Fruit fly (Drosophila melanogaster): ENCODE measurements around the gene kud.

kud gene

DNA sequence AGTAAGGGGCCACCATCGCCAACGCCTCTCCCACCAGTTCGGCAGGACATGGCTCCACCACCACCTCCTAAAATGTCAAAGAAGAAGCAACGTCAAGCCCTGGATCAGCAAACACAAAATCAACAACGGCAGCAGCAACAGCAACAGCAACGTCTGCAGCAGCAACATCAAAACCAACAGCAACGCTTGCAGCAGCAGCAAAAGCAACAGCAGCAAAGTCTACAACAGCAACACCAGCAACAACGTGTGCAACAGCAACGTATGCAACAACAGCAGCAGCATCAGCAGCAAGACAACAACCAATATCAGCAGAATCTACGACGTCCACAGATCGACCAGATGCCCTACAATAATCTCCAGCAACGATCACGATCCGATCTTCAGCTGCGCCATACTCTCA is 6.8 kb upstream of the kud start:
- TF ChIP-seq noc (tag; optimal IDR thresholded peaks at IDR 0.05) = no peak

- TF ChIP-seq noc (tag; optimal IDR thresholded peaks at IDR 0.05) = no peak
Observed at dm6 chr3L:16845607-16846277, 951 bp upstream of the kud start, which contains the start of gene CG32161. CG32161 (plus strand) TSS chr3L:16846227.

DNA sequence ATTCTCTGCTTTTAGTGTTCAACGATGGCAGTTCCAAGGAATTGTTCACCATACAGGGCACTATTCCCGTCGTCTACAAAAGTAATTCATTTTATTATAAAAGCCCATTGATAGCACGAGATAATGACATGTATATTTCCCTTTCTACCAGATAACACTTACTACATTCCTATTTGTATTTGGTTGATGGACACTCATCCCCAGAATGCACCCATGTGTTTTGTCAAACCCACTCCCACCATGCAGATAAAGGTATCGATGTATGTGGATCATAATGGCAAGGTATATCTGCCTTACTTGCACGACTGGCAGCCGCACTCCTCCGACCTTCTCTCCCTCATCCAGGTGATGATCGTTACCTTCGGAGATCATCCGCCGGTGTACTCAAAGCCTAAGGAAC is 1.8 kb downstream of the kud start:
- TF ChIP-seq noc (tag; optimal IDR thresholded peaks at IDR 0.05) = no peak

dm6 chr3L:16842087-16842567 is 2.7 kb downstream of the kud start, which contains the start of gene TSG101:
TSG101 (plus strand) TSS chr3L:16842294.
- TF ChIP-seq noc (tag; optimal IDR thresholded peaks at IDR 0.05) = no peak

- TF ChIP-seq noc (tag; optimal IDR thresholded peaks at IDR 0.05) = no peak
Observed at dm6 chr3L:16840540-16840939, 4.3 kb downstream of the kud start.

- TF ChIP-seq noc (tag; optimal IDR thresholded peaks at IDR 0.05) = no peak
Observed at dm6 chr3L:16836732-16837131, 8.1 kb downstream of the kud start.

DNA sequence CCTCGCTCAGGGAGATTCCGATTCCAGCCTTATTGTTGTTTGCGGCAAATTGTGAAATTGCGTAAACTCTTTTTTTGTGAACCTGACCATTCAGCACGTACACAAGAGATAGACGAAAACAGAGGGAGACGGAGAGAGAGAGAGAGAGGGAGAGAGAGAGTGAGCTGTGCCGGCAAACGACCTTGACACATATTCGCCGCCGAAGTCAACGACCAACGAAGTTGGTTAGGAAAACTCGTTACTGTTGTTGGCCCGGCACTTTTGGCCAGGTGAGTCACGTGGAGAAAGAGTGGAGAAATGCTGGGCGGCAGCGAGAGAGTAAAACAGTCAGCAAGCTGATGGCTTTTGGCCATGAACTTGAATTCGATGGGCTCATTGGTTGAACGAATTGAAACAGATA is 14.8 kb downstream of the kud start:
- TF ChIP-seq noc (tag; optimal IDR thresholded peaks at IDR 0.05) = no peak

DNA sequence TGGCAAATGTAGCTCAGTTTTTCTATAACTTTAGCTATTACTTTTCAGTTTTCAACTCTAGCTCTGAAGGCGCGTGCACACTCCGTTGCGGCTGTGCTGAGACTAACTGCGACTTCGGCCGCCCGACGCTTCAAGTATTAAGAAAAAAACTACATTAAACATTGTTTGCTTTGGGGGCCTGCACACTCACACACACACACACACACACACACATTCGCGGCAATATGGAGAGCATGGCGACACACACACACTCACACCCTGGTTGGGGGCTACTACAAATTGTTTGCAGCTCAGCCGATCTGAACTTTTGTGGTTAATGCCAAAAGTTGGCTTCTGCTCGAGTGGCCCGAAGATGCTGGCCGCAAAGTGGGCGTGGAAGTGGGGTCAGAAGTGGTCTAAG is 15.8 kb downstream of the kud start, which contains the start of gene CG13024:
Gene CG13024, minus strand, starts transcription at position 108 of the 400 bp plus-strand sequence.
- TF ChIP-seq noc (tag; optimal IDR thresholded peaks at IDR 0.05) = no peak

dm6 chr3L:16825195-16825594 is 19.6 kb downstream of the kud start:
- no peak for TF ChIP-seq noc (tag; optimal IDR thresholded peaks at IDR 0.05)

DNA sequence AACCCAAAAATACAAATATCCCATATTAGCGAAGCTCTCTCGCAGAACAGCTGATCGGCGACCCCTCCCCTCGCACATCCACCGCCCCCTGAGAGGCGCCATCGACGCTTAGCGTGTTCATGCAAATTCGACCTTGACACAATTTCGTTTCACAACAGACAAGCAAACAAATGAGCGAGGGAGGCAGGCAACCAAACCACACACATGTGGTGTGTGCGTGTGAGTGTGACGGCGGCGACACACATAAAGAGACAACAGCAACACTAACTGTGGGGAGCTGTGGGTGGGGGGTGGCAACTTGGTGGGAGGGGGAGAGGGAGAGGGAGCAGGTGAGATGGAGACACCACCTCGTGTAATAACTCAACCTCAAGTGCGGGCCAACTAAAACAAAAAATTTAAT is 20.1 kb downstream of the kud start:
- no peak for TF ChIP-seq noc (tag; optimal IDR thresholded peaks at IDR 0.05)

DNA sequence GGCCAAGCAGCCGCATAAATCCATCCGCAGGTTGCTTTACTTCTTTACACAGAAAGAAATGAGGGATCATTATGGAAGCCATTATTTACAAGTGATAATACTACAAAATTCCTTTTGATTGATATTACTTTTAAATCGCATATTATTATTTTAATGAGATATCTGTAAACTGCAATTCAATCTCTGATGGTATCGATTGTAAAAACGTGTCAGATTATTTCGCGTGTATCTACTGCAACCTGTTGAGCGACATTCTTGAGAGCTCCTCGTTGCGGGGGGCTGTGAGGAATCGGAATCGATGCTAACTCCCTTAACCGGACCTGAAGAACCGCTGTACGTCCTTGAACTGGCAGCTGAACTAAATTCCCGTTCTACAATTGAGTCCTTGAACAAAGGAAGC is 26.7 kb downstream of the kud start:
- TF ChIP-seq noc (tag; optimal IDR thresholded peaks at IDR 0.05) = no peak

DNA sequence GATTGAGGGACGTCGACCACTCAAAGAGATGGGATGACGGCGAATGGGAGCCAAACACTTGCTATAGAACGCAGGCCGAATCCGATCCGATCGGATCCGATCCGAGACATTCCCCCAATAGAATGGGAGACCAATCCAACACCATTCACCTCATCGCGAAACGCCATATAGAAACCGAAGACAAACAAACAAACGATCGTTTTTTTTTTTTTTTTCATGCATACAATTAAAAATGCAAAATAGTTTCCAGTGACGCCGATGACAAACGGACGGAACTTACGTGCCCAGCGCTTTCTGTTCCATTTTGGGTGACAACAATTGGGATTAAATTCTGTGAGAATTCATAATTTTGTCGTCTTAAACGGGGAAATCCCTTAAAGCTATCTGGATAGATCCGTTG is 30.8 kb downstream of the kud start:
- TF ChIP-seq noc (tag; optimal IDR thresholded peaks at IDR 0.05) = no peak

- TF ChIP-seq noc (tag; optimal IDR thresholded peaks at IDR 0.05) = peak; percentile 25
Observed at dm6 chr3L:16811908-16812307, 32.9 kb downstream of the kud start.

dm6 chr3L:16810512-16810911 is 34.3 kb downstream of the kud start:
- TF ChIP-seq noc (tag; optimal IDR thresholded peaks at IDR 0.05) = no peak

DNA sequence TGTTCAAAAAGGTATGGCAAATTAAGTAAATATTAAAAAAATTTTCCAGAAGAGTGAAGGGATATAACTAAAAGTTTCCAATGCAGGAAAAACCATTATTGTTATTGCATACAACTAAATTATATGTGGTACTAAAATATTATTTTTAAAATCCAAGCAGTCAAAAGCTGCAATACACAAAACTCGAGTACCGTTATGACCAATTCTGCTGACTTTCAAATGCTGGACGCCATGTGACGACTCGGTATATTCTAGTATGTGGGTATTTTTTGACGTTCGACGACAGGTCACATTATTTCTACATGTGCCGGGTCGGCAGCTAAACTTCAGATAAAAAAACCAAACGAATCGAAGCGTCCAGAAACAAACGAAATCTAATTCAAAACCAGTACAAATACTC is 36.7 kb downstream of the kud start:
- TF ChIP-seq noc (tag; optimal IDR thresholded peaks at IDR 0.05) = no peak

- no peak for TF ChIP-seq noc (tag; optimal IDR thresholded peaks at IDR 0.05)
Observed at dm6 chr3L:16807558-16807957, 37.2 kb downstream of the kud start, which contains the start of gene CG9674. CG9674 (minus strand) TSS chr3L:16807731.

dm6 chr3L:16806823-16807325 is 37.9 kb downstream of the kud start:
- peak; percentile 68 for TF ChIP-seq noc (tag; optimal IDR thresholded peaks at IDR 0.05)
